Worm (Caenorhabditis elegans) whole organism, young adult: Measurements from ENCODE around the gene srsx-8.

ENCODE experiments used
- Y53G8AR.9 ChIP-seq: fragments of 200-800 bp; sonication (Bioruptor generic); conservative IDR thresholded peaks from 2 replicates; pipeline ENCODE4 v1.3.6; 2022; ENCODE audit warnings: missing genetic modification reagents, missing genetic modification characterization, missing compliant biosample characterization
- Y56A3A.18 ChIP-seq: fragments of 200-800 bp; sonication (Bioruptor generic); IDR thresholded peaks from 2 replicates; pipeline ENCODE4 v1.3.6; 2022; ENCODE audit warnings: missing genetic modification reagents, missing genetic modification characterization, missing compliant biosample characterization
- aptf-2 ChIP-seq: fragments of 200-800 bp; sonication (Bioruptor generic); conservative IDR thresholded peaks from 2 replicates; pipeline ENCODE4 v1.3.6; 2022; ENCODE audit warnings: missing genetic modification reagents, missing genetic modification characterization, missing compliant biosample characterization
- bed-2 ChIP-seq: fragments of 200-800 bp; sonication (Bioruptor generic); IDR thresholded peaks from 2 replicates; pipeline ENCODE4 v1.3.6; 2022; ENCODE audit warnings: missing genetic modification reagents, missing genetic modification characterization, missing compliant biosample characterization
- ceh-58 ChIP-seq: fragments of 200-800 bp; sonication (Bioruptor generic); IDR thresholded peaks from 2 replicates; pipeline ENCODE4 v1.3.6; 2022; ENCODE audit warnings: missing genetic modification characterization, missing compliant biosample characterization
- egl-44 ChIP-seq: fragments of 200-800 bp; sonication (Bioruptor generic); IDR thresholded peaks from 2 replicates; pipeline ENCODE4 v1.3.6; 2022; ENCODE audit warnings: missing genetic modification reagents, missing genetic modification characterization, missing compliant biosample characterization
- him-1 ChIP-seq: sonication (generic microtip); optimal IDR thresholded peaks from 2 replicates; lab custom pipeline; 2016; ENCODE audit warnings: missing genotype, missing genetic modification reagents, missing genetic modification characterization, missing compliant biosample characterization
- hlh-12 ChIP-seq: sonication (generic microtip); optimal IDR thresholded peaks from 2 replicates; lab custom pipeline; 2016; ENCODE audit warnings: missing genetic modification characterization, missing compliant biosample characterization
- lin-26 ChIP-seq: fragments of 200-800 bp; sonication (Bioruptor generic); IDR thresholded peaks from 2 replicates; pipeline ENCODE4 v1.3.6; 2022; ENCODE audit warnings: missing genetic modification reagents, missing genetic modification characterization, missing compliant biosample characterization
- nfyb-1 ChIP-seq: fragments of 200-800 bp; sonication (Bioruptor generic); IDR thresholded peaks from 2 replicates; pipeline ENCODE4 v1.3.6; 2022; ENCODE audit warnings: missing genetic modification reagents, missing genetic modification characterization, missing compliant biosample characterization
- pha-4 ChIP-seq: fragments of 150-350 bp; sonication (generic microtip); optimal IDR thresholded peaks from 2 replicates; lab custom pipeline; 2014; ENCODE audit warnings: missing biosample characterization, missing genetic modification reagents, missing genetic modification characterization
- tlf-1 ChIP-seq: fragments of 200-800 bp; sonication (Bioruptor generic); optimal IDR thresholded peaks from 2 replicates; lab custom pipeline; 2018; ENCODE audit warnings: mild to moderate bottlenecking, missing genetic modification characterization, missing compliant biosample characterization
- xnd-1 ChIP-seq: sonication (generic microtip); optimal IDR thresholded peaks from 2 replicates; lab custom pipeline; 2016; ENCODE audit warnings: missing genotype, missing genetic modification reagents, missing genetic modification characterization, missing compliant biosample characterization

DNA sequence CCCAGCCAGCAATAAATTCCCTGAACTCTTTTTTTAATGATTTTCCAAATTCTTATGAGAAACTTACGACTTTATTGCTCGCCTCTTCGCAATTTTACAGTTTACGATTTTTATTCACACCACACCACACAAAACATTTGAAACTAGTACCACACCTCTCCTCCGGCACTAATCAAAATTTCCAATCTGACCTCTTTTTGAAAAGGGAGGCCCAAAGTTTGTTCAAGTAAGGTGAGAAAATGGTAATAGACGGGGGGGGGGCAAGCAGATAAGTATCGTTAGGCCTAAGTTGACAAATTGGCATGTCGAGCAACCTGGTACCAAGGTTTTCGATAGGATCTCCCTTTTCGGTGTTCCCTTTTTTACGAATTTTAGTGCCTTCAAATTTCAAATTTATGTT is 26.9 kb upstream of the srsx-8 start:
- TF ChIP-seq hlh-12 (tag; lab: Kevin White, UChicago) (no peak), xnd-1 (tag; lab: Kevin White, UChicago) (no peak), egl-44 (GFP tag; lab: Robert Waterston, UW) (no peak), bed-2 (GFP tag; lab: Robert Waterston, UW) (no peak), pha-4 (tag; lab: Kevin White, UChicago) (no peak), aptf-2 (GFP tag; lab: Robert Waterston, UW) (no peak), Y53G8AR.9 (GFP tag; lab: Robert Waterston, UW) (no peak), ceh-58 (GFP tag; lab: Robert Waterston, UW) (no peak), Y56A3A.18 (no peak), tlf-1 (GFP tag; lab: Kevin White, UChicago) (no peak), him-1 (tag; lab: Kevin White, UChicago) (no peak), nfyb-1 (GFP tag; lab: Robert Waterston, UW) (no peak), lin-26 (GFP tag; lab: Robert Waterston, UW) (no peak)
